Worm (Caenorhabditis elegans) whole organism, L4/young adult: Measurements from ENCODE around the gene Y54G2A.45.

ENCODE experiments used
- W03F9.2 ChIP-seq: fragments of 150-350 bp; optimal IDR thresholded peaks from 2 replicates; lab custom pipeline; 2014; ENCODE audit warnings: missing biosample characterization, missing genetic modification characterization
- dao-5 ChIP-seq: sonication (generic microtip); optimal IDR thresholded peaks from 2 replicates; lab custom pipeline; 2016; ENCODE audit warnings: missing genotype, missing genetic modification characterization, moderate library complexity, missing compliant biosample characterization
- him-1 ChIP-seq: sonication (generic microtip); optimal IDR thresholded peaks from 2 replicates; lab custom pipeline; 2016; ENCODE audit warnings: missing genotype, missing genetic modification reagents, missing genetic modification characterization, missing compliant biosample characterization

- TF ChIP-seq W03F9.2 (tag; lab: Kevin White, UChicago) (no peak), dao-5 (tag; lab: Kevin White, UChicago) (no peak), him-1 (tag; lab: Kevin White, UChicago) (no peak)
These were observed 11.7 kb upstream of the Y54G2A.45 start for ce11 chrIV:2793956-2794355.
